Fruit fly (Drosophila melanogaster): ENCODE results near the gene Mayo.

The Mayo gene

dm6 chr3R:31109126-31109525 is at the start of gene Mayo:
TSS of gene Mayo (minus strand) at chr3R:31109191.
- TF ChIP-seq CG11294 (GFP tag; IDR thresholded peaks at IDR 0.05) (no peak), fkh (GFP tag; optimal IDR thresholded peaks at IDR 0.05) (peak; percentile 66)

dm6 chr3R:31146920-31147319 is 37.9 kb upstream of the Mayo start:
- peak; percentile 9 for TF ChIP-seq CG6276 (GFP tag; optimal IDR thresholded peaks at IDR 0.05)
- TF ChIP-seq CG32006 (GFP tag; optimal IDR thresholded peaks at IDR 0.05) = peak; percentile 50
- TF ChIP-seq eg (GFP tag; IDR thresholded peaks at IDR 0.05) = peak; percentile 64
- TF ChIP-seq fkh (GFP tag; optimal IDR thresholded peaks at IDR 0.05) = no peak
- no peak for TF ChIP-seq Hr39 (GFP tag; optimal IDR thresholded peaks at IDR 0.05)
- TF ChIP-seq Hr4 (GFP tag; optimal IDR thresholded peaks at IDR 0.05) = peak; percentile 37
- no peak for TF ChIP-seq CG31627 (GFP tag; optimal IDR thresholded peaks at IDR 0.05)
- no peak for TF ChIP-seq fd59A (GFP tag; optimal IDR thresholded peaks at IDR 0.05)
- TF ChIP-seq acj6 (GFP tag; optimal IDR thresholded peaks at IDR 0.05) = no peak
- TF ChIP-seq CG11902 (GFP tag; optimal IDR thresholded peaks at IDR 0.05) = no peak
- TF ChIP-seq net (GFP tag; optimal IDR thresholded peaks at IDR 0.05) = no peak
- no peak for TF ChIP-seq cyc (GFP tag; optimal IDR thresholded peaks at IDR 0.05)
- peak; percentile 50; the same call in 2 of the 3 replicates for TF ChIP-seq CG8119 (GFP tag; IDR thresholded peaks at IDR 0.05)
- peak; percentile 47; the same call in 1 of the 3 replicates for TF ChIP-seq CG6163 (GFP tag; IDR thresholded peaks at IDR 0.05)
- peak; percentile 42; the same call in 1 of the 2 replicates for TF ChIP-seq CG15336 (GFP tag; IDR thresholded peaks at IDR 0.05)

dm6 chr3R:31141691-31142090 is 32.7 kb upstream of the Mayo start:
- TF ChIP-seq achi (GFP tag; optimal IDR thresholded peaks at IDR 0.05) (no peak), cyc (GFP tag; optimal IDR thresholded peaks at IDR 0.05) (no peak), Sox102F (GFP tag; optimal IDR thresholded peaks at IDR 0.05) (no peak), Eip93F (GFP tag; optimal IDR thresholded peaks at IDR 0.05) (no peak), Ets21C (GFP tag; optimal IDR thresholded peaks at IDR 0.05) (no peak), Met (GFP tag; optimal IDR thresholded peaks at IDR 0.05) (no peak)

dm6 chr3R:31134056-31134455 is 25.1 kb upstream of the Mayo start, which contains the start of gene Gycbeta100B:
TSS of gene Gycbeta100B (plus strand) at chr3R:31134392.
- TF ChIP-seq dac (GFP tag; optimal IDR thresholded peaks at IDR 0.05) (peak; percentile 21), CG8319 (GFP tag; optimal IDR thresholded peaks at IDR 0.05) (peak; percentile 2), CG1621 (tag; optimal IDR thresholded peaks at IDR 0.05) (peak; percentile 25), cyc (GFP tag; optimal IDR thresholded peaks at IDR 0.05) (peak; percentile 19), Lpt (GFP tag; optimal IDR thresholded peaks at IDR 0.05) (no peak), Ets96B (tag; optimal IDR thresholded peaks at IDR 0.05) (peak; percentile 29), Met (GFP tag; optimal IDR thresholded peaks at IDR 0.05) (peak; percentile 33), net (GFP tag; optimal IDR thresholded peaks at IDR 0.05) (peak; percentile 44), salr (GFP tag; optimal IDR thresholded peaks at IDR 0.05) (no peak), Hr38 (GFP tag; optimal IDR thresholded peaks at IDR 0.05) (no peak), ss (GFP tag; optimal IDR thresholded peaks at IDR 0.05) (peak in 1 of 2 experiments; percentile 42), esn (GFP tag; optimal IDR thresholded peaks at IDR 0.05) (no peak), Sox102F (GFP tag; optimal IDR thresholded peaks at IDR 0.05) (peak; percentile 13), CG11902 (GFP tag; optimal IDR thresholded peaks at IDR 0.05) (no peak), eg (GFP tag; IDR thresholded peaks at IDR 0.05) (peak; percentile 34; the same call in 2 of the 3 replicates), Eip78C (GFP tag) (peak; percentile 59), OdsH (GFP tag; optimal IDR thresholded peaks at IDR 0.05) (peak; percentile 21), pdm3 (GFP tag; optimal IDR thresholded peaks at IDR 0.05) (peak; percentile 43), CG6276 (GFP tag; optimal IDR thresholded peaks at IDR 0.05) (peak; percentile 10), CG3032 (tag; optimal IDR thresholded peaks at IDR 0.05) (peak; percentile 20), lz (GFP tag; optimal IDR thresholded peaks at IDR 0.05) (peak; percentile 10), Sox15 (GFP tag; optimal IDR thresholded peaks at IDR 0.05) (no peak), achi (GFP tag; optimal IDR thresholded peaks at IDR 0.05) (peak; percentile 42), dsx (GFP tag; optimal IDR thresholded peaks at IDR 0.05; ENCODE audit: poor library complexity, severe bottlenecking) (no peak), topi (GFP tag; optimal IDR thresholded peaks at IDR 0.05) (peak; percentile 5), fkh (GFP tag; optimal IDR thresholded peaks at IDR 0.05) (peak; percentile 33), Sox14 (GFP tag; optimal IDR thresholded peaks at IDR 0.05) (peak; percentile 11), Eip75B (GFP tag; optimal IDR thresholded peaks at IDR 0.05) (peak; percentile 7), svp (GFP tag) (no peak), fd85E (GFP tag; optimal IDR thresholded peaks at IDR 0.05) (no peak), Hr4 (GFP tag; optimal IDR thresholded peaks at IDR 0.05) (peak; percentile 26), CG3919 (GFP tag; optimal IDR thresholded peaks at IDR 0.05) (peak; percentile 68), CG6808 (GFP tag; optimal IDR thresholded peaks at IDR 0.05) (peak; percentile 25), fd59A (GFP tag; optimal IDR thresholded peaks at IDR 0.05) (no peak), CG10631 (GFP tag; optimal IDR thresholded peaks at IDR 0.05) (no peak)

Measured in whole organism, prepupa.